Worm (Caenorhabditis elegans) whole organism, L1 larva: Measurements from ENCODE around the gene ndub-8.

Experiments
- C34B4.2 ChIP-seq: sonication (generic microtip); optimal IDR thresholded peaks from 2 replicates; lab custom pipeline; 2017; ENCODE audit warnings: mild to moderate bottlenecking, missing genetic modification characterization, missing compliant biosample characterization
- ama-1 ChIP-seq: fragments of 150-350 bp; optimal IDR thresholded peaks from 2 replicates; lab custom pipeline; 2014
- blmp-1 ChIP-seq: fragments of 150-350 bp; optimal IDR thresholded peaks from 2 replicates; lab custom pipeline; 2014; ENCODE audit warnings: missing biosample characterization, missing genetic modification characterization
- efl-1 ChIP-seq, 4 experiments: fragments of 150-350 bp; optimal IDR thresholded peaks in 3 of 4; peaks in 1 of 4; 1 replicate in 1 of 4; 2 replicates in 3 of 4; lab custom pipeline; 2014; ENCODE audit warnings: missing biosample characterization in 2 of 4, missing genetic modification characterization in 2 of 4, missing genetic modification reagents in 2 of 4
- efl-3 ChIP-seq: fragments of 200-800 bp; sonication (Bioruptor generic); optimal IDR thresholded peaks from 2 replicates; lab custom pipeline; 2018; ENCODE audit warnings: mild to moderate bottlenecking, missing genetic modification characterization, missing compliant biosample characterization
- lir-3 ChIP-seq: sonication (generic microtip); optimal IDR thresholded peaks from 2 replicates; lab custom pipeline; 2016; ENCODE audit warnings: mild to moderate bottlenecking, missing genetic modification characterization, moderate library complexity, missing compliant biosample characterization; ENCODE audit not compliant: poor library complexity
- swsn-7 ChIP-seq: sonication (generic microtip); optimal IDR thresholded peaks from 2 replicates; lab custom pipeline; 2016; ENCODE audit warnings: missing genetic modification characterization, missing compliant biosample characterization
- unc-30 ChIP-seq: sonication (generic microtip); optimal IDR thresholded peaks from 2 replicates; lab custom pipeline; 2017; ENCODE audit warnings: missing biosample characterization, missing genetic modification characterization

ndub-8 gene

ce11 chrII:13919100-13919499, 46.4 kb downstream of the ndub-8 start:
- TF ChIP-seq efl-3 (GFP tag; lab: Kevin White, UChicago) (no peak), C34B4.2 (tag; lab: Kevin White, UChicago) (no peak), swsn-7 (tag; lab: Kevin White, UChicago) (no peak), ama-1 (lab: Kevin White, UChicago) (no peak), lir-3 (no peak), efl-1 (optimal IDR thresholded peaks at IDR 0.05; lab: Kevin White, UChicago) (no peak), efl-1 (GFP tag; optimal IDR thresholded peaks at IDR 0.05 in 1 of 2; lab: Kevin White, UChicago) (peak in 1 of 2 experiments; percentile 84)

- no peak for TF ChIP-seq unc-30 (tag; lab: Kevin White, UChicago)
- TF ChIP-seq blmp-1 (tag; lab: Kevin White, UChicago): peak; percentile 1
Measured at ce11 chrII:13924909-13925308, 52.2 kb downstream of the ndub-8 start, which contains the start of gene mltn-5. mltn-5 (plus strand) TSS chrII:13925209.
